Fruit fly (Drosophila melanogaster) whole organism: Measurements from ENCODE around the gene Cdk12.

Source experiments
- CG8478 ChIP-seq: fragments of >200 bp; optimal IDR thresholded peaks from 2 replicates; lab custom pipeline; 2018; ENCODE audit warnings: inconsistent platforms
- Dll ChIP-seq: fragments of >200 bp; optimal IDR thresholded peaks from 2 replicates; lab custom pipeline; 2017
- EcR ChIP-seq, 2 experiments: fragments of >200 bp; optimal IDR thresholded peaks; 2 replicates each; lab custom pipeline; 2017; ENCODE audit warnings: missing biosample characterization in 2 of 2, missing genetic modification characterization in 2 of 2, missing genetic modification reagents in 2 of 2
- pan ChIP-seq: fragments of >200 bp; optimal IDR thresholded peaks from 2 replicates; lab custom pipeline; 2017
- psq ChIP-seq: fragments of >200 bp; optimal IDR thresholded peaks from 2 replicates; lab custom pipeline; 2017
- usp ChIP-seq: fragments of >200 bp; optimal IDR thresholded peaks from 2 replicates; lab custom pipeline; 2017; ENCODE audit warnings: missing biosample characterization, missing genetic modification characterization, mixed read lengths

The Cdk12 gene

dm6 chr3L:21515823-21516715 lies at the start of gene Cdk12, which contains the start of gene SAK:
Gene Cdk12, plus strand, starts transcription at chr3L:21516306.
Gene SAK, minus strand, starts transcription at chr3L:21515887.
- TF ChIP-seq psq (lab: Kevin White, UChicago) (no peak), EcR (GFP tag; optimal IDR thresholded peaks at IDR 0.05; lab: Kevin White, UChicago) (no peak)

dm6 chr3L:21471895-21472294 lies 44.2 kb upstream of the Cdk12 start:
- TF ChIP-seq psq (lab: Kevin White, UChicago) (no peak), EcR (GFP tag; optimal IDR thresholded peaks at IDR 0.05; lab: Kevin White, UChicago) (no peak), CG8478 (lab: Kevin White, UChicago) (no peak)

- no peak for TF ChIP-seq pan
- TF ChIP-seq Dll (lab: Kevin White, UChicago), result no peak
- no peak for TF ChIP-seq psq (lab: Kevin White, UChicago)
- no peak for TF ChIP-seq EcR (GFP tag; optimal IDR thresholded peaks at IDR 0.05; lab: Kevin White, UChicago)
- TF ChIP-seq usp (GFP tag; lab: Kevin White, UChicago), result no peak
- TF ChIP-seq CG8478 (lab: Kevin White, UChicago), result peak; percentile 88
Observed at dm6 chr3L:21476429-21477006, 39.6 kb upstream of the Cdk12 start, which contains the start of gene croc. Gene croc, minus strand, starts transcription at chr3L:21476479.

- TF ChIP-seq psq (lab: Kevin White, UChicago) (no peak), CG8478 (lab: Kevin White, UChicago) (no peak), Dll (lab: Kevin White, UChicago) (no peak), EcR (GFP tag; optimal IDR thresholded peaks at IDR 0.05; lab: Kevin White, UChicago) (no peak), pan (no peak), usp (GFP tag; lab: Kevin White, UChicago) (no peak)
Observed at dm6 chr3L:21477866-21478265, 38.2 kb upstream of the Cdk12 start.

dm6 chr3L:21479636-21480035 lies 36.5 kb upstream of the Cdk12 start:
- no peak for TF ChIP-seq EcR (GFP tag; optimal IDR thresholded peaks at IDR 0.05; lab: Kevin White, UChicago)
- TF ChIP-seq CG8478 (lab: Kevin White, UChicago), result peak; percentile 67
- TF ChIP-seq Dll (lab: Kevin White, UChicago), result peak; percentile 8

dm6 chr3L:21482100-21482499 lies 34.0 kb upstream of the Cdk12 start:
- no peak for TF ChIP-seq psq (lab: Kevin White, UChicago)
- no peak for TF ChIP-seq CG8478 (lab: Kevin White, UChicago)
- TF ChIP-seq Dll (lab: Kevin White, UChicago), result no peak
- TF ChIP-seq EcR (GFP tag; optimal IDR thresholded peaks at IDR 0.05; lab: Kevin White, UChicago), result no peak
- no peak for TF ChIP-seq pan
- TF ChIP-seq usp (GFP tag; lab: Kevin White, UChicago), result no peak

dm6 chr3L:21483837-21484236 lies 32.3 kb upstream of the Cdk12 start:
- TF ChIP-seq CG8478 (lab: Kevin White, UChicago) (no peak), Dll (lab: Kevin White, UChicago) (no peak), EcR (GFP tag; optimal IDR thresholded peaks at IDR 0.05; lab: Kevin White, UChicago) (no peak), pan (no peak), usp (GFP tag; lab: Kevin White, UChicago) (no peak), psq (lab: Kevin White, UChicago) (no peak)

dm6 chr3L:21490486-21490885 lies 25.6 kb upstream of the Cdk12 start, which contains the start of gene Neu2:
Gene Neu2, minus strand, starts transcription at chr3L:21490586.
- no peak for TF ChIP-seq usp (GFP tag; lab: Kevin White, UChicago)
- no peak for TF ChIP-seq EcR (GFP tag; optimal IDR thresholded peaks at IDR 0.05; lab: Kevin White, UChicago)
- no peak for TF ChIP-seq psq (lab: Kevin White, UChicago)
- no peak for TF ChIP-seq pan
- no peak for TF ChIP-seq CG8478 (lab: Kevin White, UChicago)
- TF ChIP-seq Dll (lab: Kevin White, UChicago), result no peak

- TF ChIP-seq EcR (GFP tag; optimal IDR thresholded peaks at IDR 0.05; lab: Kevin White, UChicago) (no peak), CG8478 (lab: Kevin White, UChicago) (no peak), psq (lab: Kevin White, UChicago) (no peak), Dll (lab: Kevin White, UChicago) (no peak), usp (GFP tag; lab: Kevin White, UChicago) (no peak), pan (no peak)
Observed at dm6 chr3L:21492723-21493316, 23.3 kb upstream of the Cdk12 start, which contains the start of the genes CG7202 and CG7519. Gene CG7202, minus strand, starts transcription at chr3L:21492773. Gene CG7519, plus strand, starts transcription at chr3L:21493083.

- no peak for TF ChIP-seq usp (GFP tag; lab: Kevin White, UChicago)
- TF ChIP-seq CG8478 (lab: Kevin White, UChicago), result no peak
- no peak for TF ChIP-seq Dll (lab: Kevin White, UChicago)
- TF ChIP-seq EcR (GFP tag; optimal IDR thresholded peaks at IDR 0.05; lab: Kevin White, UChicago), result no peak
- no peak for TF ChIP-seq pan
- no peak for TF ChIP-seq psq (lab: Kevin White, UChicago)
Observed at dm6 chr3L:21496502-21496864, 19.6 kb upstream of the Cdk12 start.

dm6 chr3L:21496865-21497634 lies 19.1 kb upstream of the Cdk12 start, which contains the start of gene Hr78:
Gene Hr78, minus strand, starts transcription at chr3L:21497494.
- TF ChIP-seq Dll (lab: Kevin White, UChicago) (no peak), CG8478 (lab: Kevin White, UChicago) (no peak), EcR (GFP tag; optimal IDR thresholded peaks at IDR 0.05; lab: Kevin White, UChicago) (no peak), pan (no peak), psq (lab: Kevin White, UChicago) (no peak), usp (GFP tag; lab: Kevin White, UChicago) (no peak)
